Worm (Caenorhabditis elegans) whole organism, L2 larva: ENCODE results near the gene pch-2.

Source experiments
- C34F6.9 ChIP-seq: fragments of 150-350 bp; optimal IDR thresholded peaks from 2 replicates; lab custom pipeline; 2014; ENCODE audit warnings: missing biosample characterization, missing genetic modification characterization
- alr-1 ChIP-seq: fragments of 150-350 bp; optimal IDR thresholded peaks from 2 replicates; lab custom pipeline; 2014; ENCODE audit warnings: missing biosample characterization, missing genetic modification characterization
- elt-1 ChIP-seq: fragments of 150-350 bp; optimal IDR thresholded peaks from 2 replicates; lab custom pipeline; 2014; ENCODE audit warnings: missing biosample characterization, missing genetic modification characterization
- elt-3 ChIP-seq: sonication (generic microtip); optimal IDR thresholded peaks from 2 replicates; lab custom pipeline; 2017; ENCODE audit warnings: missing biosample characterization, missing genetic modification characterization
- lin-13 ChIP-seq: fragments of 150-350 bp; optimal IDR thresholded peaks from 2 replicates; lab custom pipeline; 2014; ENCODE audit warnings: missing biosample characterization, missing genetic modification reagents, missing genetic modification characterization
- nhr-11 ChIP-seq: fragments of 150-350 bp; optimal IDR thresholded peaks from 2 replicates; lab custom pipeline; 2014; ENCODE audit warnings: missing biosample characterization, missing genetic modification characterization
- nhr-237 ChIP-seq: fragments of 150-350 bp; optimal IDR thresholded peaks from 2 replicates; lab custom pipeline; 2014; ENCODE audit warnings: missing biosample characterization, missing genetic modification characterization
- nhr-25 ChIP-seq: fragments of 150-350 bp; sonication (generic microtip); optimal IDR thresholded peaks from 3 replicates; lab custom pipeline; 2014; ENCODE audit warnings: missing biosample characterization, missing genetic modification characterization
- skn-1 ChIP-seq: sonication (generic microtip); optimal IDR thresholded peaks from 2 replicates; lab custom pipeline; 2017; ENCODE audit warnings: missing biosample characterization, missing genetic modification characterization
- unc-62 ChIP-seq: fragments of 150-350 bp; optimal IDR thresholded peaks from 2 replicates; lab custom pipeline; 2014; ENCODE audit warnings: missing biosample characterization, missing genetic modification reagents, missing genetic modification characterization
- zag-1 ChIP-seq: fragments of 150-350 bp; optimal IDR thresholded peaks from 2 replicates; lab custom pipeline; 2014; ENCODE audit warnings: missing biosample characterization, missing genetic modification characterization
- ztf-11 ChIP-seq: sonication (generic microtip); optimal IDR thresholded peaks from 2 replicates; lab custom pipeline; 2017; ENCODE audit warnings: missing biosample characterization, missing genetic modification characterization
- ztf-4 ChIP-seq: fragments of 150-350 bp; optimal IDR thresholded peaks from 2 replicates; lab custom pipeline; 2014; ENCODE audit warnings: missing biosample characterization, missing genetic modification characterization

DNA sequence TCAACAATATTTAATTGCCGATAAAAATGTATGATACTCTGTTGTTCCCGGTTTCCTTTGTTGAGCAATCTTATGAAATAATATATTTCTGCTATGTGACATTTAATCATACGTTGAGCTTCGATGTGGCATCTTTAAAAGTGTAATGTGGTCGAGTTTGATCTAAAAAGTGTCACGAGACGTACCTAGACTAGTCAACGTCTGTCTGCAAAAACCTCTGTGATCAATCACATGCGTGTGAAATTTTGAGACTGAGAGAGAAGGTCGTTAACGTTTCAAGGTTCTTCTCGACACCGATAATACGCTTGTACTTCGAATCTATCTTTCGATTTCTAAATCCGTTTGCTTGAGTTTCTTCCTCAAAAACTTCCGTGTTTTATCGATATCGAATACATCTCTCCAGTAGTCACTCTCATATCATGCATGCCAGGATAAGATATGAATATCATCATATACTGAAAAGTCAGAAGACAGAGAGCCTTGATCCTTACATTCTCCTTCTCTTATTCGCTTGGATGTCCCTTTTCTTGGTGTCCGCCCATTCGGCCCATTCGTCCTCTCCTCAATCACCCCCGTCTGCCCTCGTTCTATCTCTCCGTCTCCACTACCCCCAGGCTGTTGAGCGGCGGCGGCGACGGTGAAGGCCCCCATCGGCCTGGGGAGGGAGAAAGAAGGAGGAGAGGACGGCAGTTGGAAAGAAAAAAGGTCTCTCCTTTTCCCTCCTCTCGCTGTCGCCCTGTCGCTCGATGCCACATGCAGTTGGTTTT, 29.7 kb upstream of the pch-2 start:
- TF ChIP-seq nhr-237, result no peak
- TF ChIP-seq nhr-25 (tag; lab: Kevin White, UChicago), result peak; percentile 92
- TF ChIP-seq C34F6.9, result peak; percentile 45
- TF ChIP-seq nhr-11 (tag; lab: Kevin White, UChicago), result no peak
- TF ChIP-seq ztf-11 (tag; lab: Kevin White, UChicago), result no peak
- TF ChIP-seq elt-1 (tag; lab: Kevin White, UChicago), result no peak
- TF ChIP-seq ztf-4 (tag; lab: Kevin White, UChicago), result peak; percentile 45
- TF ChIP-seq lin-13 (GFP tag; lab: Kevin White, UChicago), result peak; percentile 1
- TF ChIP-seq alr-1, result no peak
- no peak for TF ChIP-seq skn-1 (tag; lab: Kevin White, UChicago)
- TF ChIP-seq unc-62 (GFP tag; lab: Kevin White, UChicago), result peak; percentile 36
- TF ChIP-seq zag-1, result no peak
- TF ChIP-seq elt-3, result no peak
